Worm (Caenorhabditis elegans) whole organism, L1 larva: ENCODE data around the gene fip-5.
A peak's percentile ranks its signal among the peaks of the same experiment; 100 is the strongest.

Source experiments
- C04F5.9 ChIP-seq: sonication (generic microtip); optimal IDR thresholded peaks from 2 replicates; lab custom pipeline; 2016; ENCODE audit warnings: missing genetic modification characterization, missing compliant biosample characterization
- C16A3.4 ChIP-seq: fragments of 150-350 bp; optimal IDR thresholded peaks from 2 replicates; lab custom pipeline; 2014; ENCODE audit warnings: missing biosample characterization, missing genetic modification characterization
- F16B12.6 ChIP-seq: fragments of 150-350 bp; optimal IDR thresholded peaks from 2 replicates; lab custom pipeline; 2014; ENCODE audit warnings: missing biosample characterization, missing genetic modification characterization
- Y116A8C.19 ChIP-seq: sonication (generic microtip); optimal IDR thresholded peaks from 2 replicates; lab custom pipeline; 2016; ENCODE audit warnings: missing compliant biosample characterization, missing genetic modification characterization, borderline replicate concordance
- alr-1 ChIP-seq: fragments of 200-800 bp; sonication (Bioruptor generic); optimal IDR thresholded peaks from 2 replicates; lab custom pipeline; 2018; ENCODE audit warnings: borderline replicate concordance, mild to moderate bottlenecking, missing genetic modification characterization, missing compliant biosample characterization
- ceh-82 ChIP-seq, 3 experiments: fragments of 150-350 bp in 1 of 3; sonication (generic microtip) in 2 of 3; optimal IDR thresholded peaks; 2 replicates each; lab custom pipeline; 2014 to 2017; ENCODE audit warnings: missing biosample characterization in 3 of 3, missing genetic modification characterization in 3 of 3
- ceh-90 ChIP-seq: sonication (generic microtip); optimal IDR thresholded peaks from 2 replicates; lab custom pipeline; 2016; ENCODE audit warnings: missing genetic modification characterization, missing compliant biosample characterization
- ces-1 ChIP-seq: fragments of 150-350 bp; optimal IDR thresholded peaks from 2 replicates; lab custom pipeline; 2014; ENCODE audit warnings: missing biosample characterization, missing genetic modification reagents, missing genetic modification characterization
- dsc-1 ChIP-seq: sonication (generic microtip); optimal IDR thresholded peaks from 2 replicates; lab custom pipeline; 2016; ENCODE audit warnings: mild to moderate bottlenecking, missing genetic modification characterization, missing compliant biosample characterization
- efl-1 ChIP-seq, 4 experiments: fragments of 150-350 bp; optimal IDR thresholded peaks in 3 of 4; peaks in 1 of 4; 1 replicate in 1 of 4; 2 replicates in 3 of 4; lab custom pipeline; 2014; ENCODE audit warnings: missing biosample characterization in 2 of 4, missing genetic modification characterization in 2 of 4, missing genetic modification reagents in 2 of 4
- efl-3 ChIP-seq: fragments of 200-800 bp; sonication (Bioruptor generic); optimal IDR thresholded peaks from 2 replicates; lab custom pipeline; 2018; ENCODE audit warnings: mild to moderate bottlenecking, missing genetic modification characterization, missing compliant biosample characterization
- egl-13 ChIP-seq: sonication (generic microtip); optimal IDR thresholded peaks from 2 replicates; lab custom pipeline; 2016; ENCODE audit warnings: missing genotype, missing genetic modification reagents, missing genetic modification characterization, missing compliant biosample characterization
- egl-27 ChIP-seq, 2 experiments: fragments of 150-350 bp in 1 of 2; sonication (generic microtip); optimal IDR thresholded peaks; 3 replicates each; lab custom pipeline; 2017 to 2018; ENCODE audit warnings: missing biosample characterization in 2 of 2, missing genetic modification characterization in 2 of 2, missing genetic modification reagents in 2 of 2
- elt-3 ChIP-seq, 6 experiments: fragments of 150-350 bp in 1 of 6; sonication (generic microtip); optimal IDR thresholded peaks; 2 replicates each; lab custom pipeline; 2017 to 2018; ENCODE audit warnings: missing biosample characterization in 6 of 6, missing genetic modification characterization in 6 of 6, inconsistent platforms in 1 of 6
- fkh-4 ChIP-seq: sonication (generic microtip); optimal IDR thresholded peaks from 2 replicates; lab custom pipeline; 2016; ENCODE audit warnings: missing compliant biosample characterization, missing genetic modification characterization, borderline replicate concordance
- fos-1 ChIP-seq: fragments of 150-350 bp; optimal IDR thresholded peaks from 2 replicates; lab custom pipeline; 2014; ENCODE audit warnings: missing biosample characterization, missing genetic modification characterization
- grh-1 ChIP-seq: fragments of 200-800 bp; sonication (Bioruptor generic); IDR thresholded peaks from 2 replicates; pipeline ENCODE4 v1.3.6; 2022; ENCODE audit warnings: missing genetic modification reagents, missing genetic modification characterization, missing compliant biosample characterization
- hlh-17 ChIP-seq: fragments of 200-800 bp; sonication (Bioruptor generic); optimal IDR thresholded peaks from 2 replicates; lab custom pipeline; 2018; ENCODE audit warnings: missing genetic modification characterization, mild to moderate bottlenecking, missing compliant biosample characterization, moderate library complexity, borderline replicate concordance
- hlh-4 ChIP-seq: sonication (generic microtip); optimal IDR thresholded peaks from 2 replicates; lab custom pipeline; 2016; ENCODE audit warnings: mild to moderate bottlenecking, missing genetic modification characterization, missing compliant biosample characterization
- hpl-2 ChIP-seq: fragments of 150-350 bp; optimal IDR thresholded peaks from 2 replicates; lab custom pipeline; 2014; ENCODE audit warnings: missing biosample characterization, missing genetic modification reagents, missing genetic modification characterization
- jun-1 ChIP-seq: fragments of 150-350 bp; optimal IDR thresholded peaks from 2 replicates; lab custom pipeline; 2014; ENCODE audit warnings: missing biosample characterization, missing genetic modification reagents, missing genetic modification characterization
- lin-13 ChIP-seq: fragments of 150-350 bp; optimal IDR thresholded peaks from 2 replicates; lab custom pipeline; 2014; ENCODE audit warnings: missing biosample characterization, missing genetic modification reagents, missing genetic modification characterization
- lin-14 ChIP-seq: fragments of 200-800 bp; sonication (Bioruptor generic); optimal IDR thresholded peaks from 2 replicates; lab custom pipeline; 2018; ENCODE audit warnings: mild to moderate bottlenecking, missing genetic modification characterization, moderate library complexity, missing compliant biosample characterization
- lin-15B ChIP-seq: fragments of 150-350 bp; sonication (generic microtip); optimal IDR thresholded peaks from 3 replicates; lab custom pipeline; 2014; ENCODE audit warnings: missing biosample characterization, missing genetic modification characterization
- lin-39 ChIP-seq: fragments of 150-350 bp; optimal IDR thresholded peaks from 2 replicates; lab custom pipeline; 2014; ENCODE audit warnings: missing biosample characterization, missing genetic modification reagents, missing genetic modification characterization
- lsy-2 ChIP-seq, 2 experiments: fragments of 150-350 bp; optimal IDR thresholded peaks; 2 replicates each; lab custom pipeline; 2014; ENCODE audit warnings: missing biosample characterization in 2 of 2, missing genetic modification characterization in 2 of 2
- mab-9 ChIP-seq: fragments of 200-800 bp; sonication (Bioruptor generic); IDR thresholded peaks from 2 replicates; pipeline ENCODE4 v1.3.6; 2022; ENCODE audit warnings: missing genetic modification reagents, missing genetic modification characterization, missing compliant biosample characterization
- nhr-11 ChIP-seq: fragments of 150-350 bp; optimal IDR thresholded peaks from 2 replicates; lab custom pipeline; 2014; ENCODE audit warnings: missing biosample characterization, missing genetic modification characterization
- nhr-12 ChIP-seq: sonication (generic microtip); optimal IDR thresholded peaks from 2 replicates; lab custom pipeline; 2017; ENCODE audit warnings: missing biosample characterization, missing genetic modification characterization
- nhr-71 ChIP-seq: sonication (generic microtip); optimal IDR thresholded peaks from 2 replicates; lab custom pipeline; 2016; ENCODE audit warnings: mild to moderate bottlenecking, missing genetic modification characterization, moderate library complexity, missing compliant biosample characterization
- nhr-76 ChIP-seq: sonication (generic microtip); optimal IDR thresholded peaks from 2 replicates; lab custom pipeline; 2017; ENCODE audit warnings: missing biosample characterization, missing genetic modification characterization
- nhr-84 ChIP-seq: sonication (generic microtip); optimal IDR thresholded peaks from 2 replicates; lab custom pipeline; 2017; ENCODE audit warnings: missing biosample characterization, missing genetic modification characterization
- nhr-85 ChIP-seq: sonication (generic microtip); peaks from one replicate; lab custom pipeline; 2016; ENCODE audit warnings: missing genetic modification characterization, inconsistent platforms, missing compliant biosample characterization
- pag-3 ChIP-seq: sonication (generic microtip); optimal IDR thresholded peaks from 2 replicates; lab custom pipeline; 2017; ENCODE audit warnings: missing genetic modification characterization, mild to moderate bottlenecking, missing compliant biosample characterization, antibody characterized with exemption, borderline replicate concordance; ENCODE audit not compliant: insufficient read depth
- pax-3 ChIP-seq: fragments of 200-800 bp; sonication (Bioruptor generic); optimal IDR thresholded peaks from 2 replicates; lab custom pipeline; 2018; ENCODE audit warnings: mild to moderate bottlenecking, missing genetic modification characterization, moderate library complexity, missing compliant biosample characterization
- rnt-1 ChIP-seq: sonication (generic microtip); optimal IDR thresholded peaks from 2 replicates; lab custom pipeline; 2016; ENCODE audit warnings: mild to moderate bottlenecking, missing genetic modification characterization, moderate library complexity, missing compliant biosample characterization
- skn-1 ChIP-seq: fragments of 150-350 bp; optimal IDR thresholded peaks from 2 replicates; lab custom pipeline; 2014; ENCODE audit warnings: missing biosample characterization, missing genetic modification characterization
- snpc-4 ChIP-seq: fragments of 150-350 bp; optimal IDR thresholded peaks from 2 replicates; lab custom pipeline; 2014; ENCODE audit warnings: missing biosample characterization, missing genetic modification characterization
- snu-23 ChIP-seq: sonication (generic microtip); optimal IDR thresholded peaks from 2 replicates; lab custom pipeline; 2016; ENCODE audit warnings: missing genetic modification characterization, missing compliant biosample characterization
- sptf-1 ChIP-seq: fragments of 150-350 bp; optimal IDR thresholded peaks from 2 replicates; lab custom pipeline; 2014; ENCODE audit warnings: missing biosample characterization, missing genetic modification characterization
- sup-37 ChIP-seq: fragments of 200-800 bp; sonication (Bioruptor generic); optimal IDR thresholded peaks from 2 replicates; lab custom pipeline; 2018; ENCODE audit warnings: mild to moderate bottlenecking, missing genetic modification characterization, missing compliant biosample characterization
- swsn-7 ChIP-seq: sonication (generic microtip); optimal IDR thresholded peaks from 2 replicates; lab custom pipeline; 2016; ENCODE audit warnings: missing genetic modification characterization, missing compliant biosample characterization
- tbx-2 ChIP-seq: sonication (generic microtip); optimal IDR thresholded peaks from 2 replicates; lab custom pipeline; 2016; ENCODE audit warnings: missing genetic modification characterization, missing compliant biosample characterization
- tlp-1 ChIP-seq: fragments of 150-350 bp; optimal IDR thresholded peaks from 2 replicates; lab custom pipeline; 2014; ENCODE audit warnings: missing biosample characterization, missing genetic modification characterization
- unc-30 ChIP-seq: sonication (generic microtip); optimal IDR thresholded peaks from 2 replicates; lab custom pipeline; 2017; ENCODE audit warnings: missing biosample characterization, missing genetic modification characterization
- unc-62 ChIP-seq: fragments of 150-350 bp; optimal IDR thresholded peaks from 2 replicates; lab custom pipeline; 2014; ENCODE audit warnings: missing biosample characterization, missing genetic modification reagents, missing genetic modification characterization
- unc-98 ChIP-seq: fragments of 200-800 bp; sonication (Bioruptor generic); IDR thresholded peaks from 2 replicates; pipeline ENCODE4 v1.3.6; 2022; ENCODE audit warnings: missing genetic modification characterization, missing compliant biosample characterization
- vab-15 ChIP-seq: sonication (generic microtip); optimal IDR thresholded peaks from 2 replicates; lab custom pipeline; 2017; ENCODE audit warnings: missing genotype, mild to moderate bottlenecking, missing genetic modification characterization, missing compliant biosample characterization
- xbp-1 ChIP-seq: sonication (generic microtip); optimal IDR thresholded peaks from 2 replicates; lab custom pipeline; 2016; ENCODE audit warnings: missing genetic modification characterization, missing compliant biosample characterization
- zag-1 ChIP-seq: fragments of 150-350 bp; optimal IDR thresholded peaks from 2 replicates; lab custom pipeline; 2014; ENCODE audit warnings: missing biosample characterization, missing genetic modification characterization
- zip-4 ChIP-seq: fragments of 200-800 bp; sonication (Bioruptor generic); optimal IDR thresholded peaks from 2 replicates; lab custom pipeline; 2018; ENCODE audit warnings: mild to moderate bottlenecking, missing genetic modification characterization, moderate library complexity, missing compliant biosample characterization
- ztf-11 ChIP-seq, 2 experiments: sonication (generic microtip); optimal IDR thresholded peaks; 2 replicates each; lab custom pipeline; 2016 to 2017; ENCODE audit warnings: missing genetic modification characterization in 2 of 2, missing biosample characterization in 1 of 2, missing compliant biosample characterization in 1 of 2
- ztf-4 ChIP-seq: fragments of 150-350 bp; optimal IDR thresholded peaks from 2 replicates; lab custom pipeline; 2014; ENCODE audit warnings: missing biosample characterization, missing genetic modification characterization

fip-5 gene

DNA sequence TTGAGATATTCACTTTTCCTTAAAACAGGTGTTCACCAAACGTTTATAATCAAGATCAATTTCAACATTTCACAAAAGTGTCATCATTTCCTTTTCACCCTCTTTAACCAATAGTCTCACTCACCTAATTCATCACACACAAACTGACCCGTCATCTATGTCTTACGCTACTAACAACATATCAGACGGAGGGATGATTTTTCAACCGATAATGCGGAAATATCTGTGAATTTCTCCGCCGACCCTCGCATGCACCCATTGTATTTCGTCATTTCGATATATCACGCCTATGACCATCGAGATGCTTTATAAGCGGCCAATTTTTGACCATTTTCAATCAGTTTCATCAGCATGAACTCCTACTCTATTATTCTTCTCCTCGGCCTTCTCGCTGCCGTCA lies 1.6 kb downstream of the fip-5 start, which contains the start of gene fipr-21 (continued):
- TF ChIP-seq nhr-84 (tag; lab: Kevin White, UChicago) (no peak), ceh-82 (tag; optimal IDR thresholded peaks at IDR 0.05; lab: Kevin White, UChicago) (no peak), nhr-85 (peak; percentile 92), unc-98 (GFP tag; lab: Robert Waterston, UW) (no peak), fos-1 (tag; lab: Kevin White, UChicago) (no peak), swsn-7 (no peak), dsc-1 (tag; lab: Kevin White, UChicago) (no peak), mab-9 (no peak), zip-4 (GFP tag; lab: Kevin White, UChicago) (no peak), skn-1 (tag; lab: Kevin White, UChicago) (no peak), vab-15 (no peak), snu-23 (GFP tag; lab: Kevin White, UChicago) (peak; percentile 44), sup-37 (GFP tag; lab: Kevin White, UChicago) (no peak), tlp-1 (no peak), ztf-4 (tag; lab: Kevin White, UChicago) (no peak), lin-39 (no peak), pax-3 (no peak), lin-14 (GFP tag; lab: Kevin White, UChicago) (peak; percentile 68), C16A3.4 (tag; lab: Kevin White, UChicago) (no peak), nhr-76 (tag; lab: Kevin White, UChicago) (no peak), nhr-12 (tag; lab: Kevin White, UChicago) (no peak), snpc-4 (tag; lab: Kevin White, UChicago) (no peak), sptf-1 (tag; lab: Kevin White, UChicago) (no peak), ztf-11 (tag; optimal IDR thresholded peaks at IDR 0.05; lab: Kevin White, UChicago) (no peak), unc-30 (tag; lab: Kevin White, UChicago) (no peak), Y116A8C.19 (no peak), hlh-4 (no peak), C04F5.9 (tag; lab: Kevin White, UChicago) (no peak), pag-3 (tag; lab: Kevin White, UChicago) (no peak), efl-1 (optimal IDR thresholded peaks at IDR 0.05; lab: Kevin White, UChicago) (no peak), efl-1 (GFP tag; optimal IDR thresholded peaks at IDR 0.05 in 1 of 2; lab: Kevin White, UChicago) (no peak), grh-1 (GFP tag; lab: Robert Waterston, UW) (no peak), xbp-1 (tag; lab: Kevin White, UChicago) (no peak), unc-62 (GFP tag; lab: Kevin White, UChicago) (no peak), lin-13 (GFP tag; lab: Kevin White, UChicago) (no peak), hpl-2 (no peak), lin-15B (no peak), ces-1 (GFP tag; lab: Kevin White, UChicago) (no peak), nhr-71 (peak; percentile 32), fkh-4 (tag; lab: Kevin White, UChicago) (no peak), egl-13 (tag; lab: Kevin White, UChicago) (no peak), ceh-90 (tag; lab: Kevin White, UChicago) (no peak), F16B12.6 (tag; lab: Kevin White, UChicago) (no peak), lsy-2 (tag; optimal IDR thresholded peaks at IDR 0.05; lab: Kevin White, UChicago) (peak in 1 of 2 experiments; percentile 11), zag-1 (tag; lab: Kevin White, UChicago) (no peak), tbx-2 (tag; lab: Kevin White, UChicago) (no peak), elt-3 (tag; optimal IDR thresholded peaks at IDR 0.05; lab: Kevin White, UChicago) (peak in 2 of 6 experiments; percentile 8 to 67), rnt-1 (tag; lab: Kevin White, UChicago) (peak; percentile 3), egl-27 (tag; optimal IDR thresholded peaks at IDR 0.05; lab: Kevin White, UChicago) (no peak), efl-3 (no peak), jun-1 (tag; lab: Kevin White, UChicago) (no peak), hlh-17 (no peak), alr-1 (no peak), nhr-11 (tag; lab: Kevin White, UChicago) (no peak)
